Worm (Caenorhabditis elegans) whole organism, late embryonic: ENCODE data around the gene F20A1.6.
"Not testable (repeated sequence)": the region's sequence is repeated elsewhere in the genome, so short reads cannot be mapped to it uniquely, and the experiment has no call there.

Source experiments
- C08G9.2 ChIP-seq: sonication (generic microtip); optimal IDR thresholded peaks from 2 replicates; lab custom pipeline; 2016; ENCODE audit warnings: mild to moderate bottlenecking, missing genetic modification characterization, moderate library complexity, missing compliant biosample characterization
- C38D4.7 ChIP-seq: fragments of 200-800 bp; sonication (Bioruptor generic); optimal IDR thresholded peaks from 2 replicates; lab custom pipeline; 2018; ENCODE audit warnings: mild to moderate bottlenecking, missing genetic modification characterization, moderate library complexity, missing compliant biosample characterization
- F13H6.1 ChIP-seq: sonication (generic microtip); optimal IDR thresholded peaks from 2 replicates; lab custom pipeline; 2016; ENCODE audit warnings: missing genetic modification characterization, missing compliant biosample characterization
- K02D7.2 ChIP-seq: sonication (generic microtip); optimal IDR thresholded peaks from 2 replicates; lab custom pipeline; 2017; ENCODE audit warnings: mild to moderate bottlenecking, missing genetic modification characterization, missing compliant biosample characterization
- K09A11.1 ChIP-seq: sonication (generic microtip); optimal IDR thresholded peaks from 2 replicates; lab custom pipeline; 2017; ENCODE audit warnings: antibody characterized with exemption, mild to moderate bottlenecking, missing genetic modification characterization, missing compliant biosample characterization; ENCODE audit not compliant: insufficient read depth
- Y22D7AL.16 ChIP-seq: sonication (generic microtip); optimal IDR thresholded peaks from 2 replicates; lab custom pipeline; 2016; ENCODE audit warnings: missing genetic modification characterization, missing compliant biosample characterization
- ahr-1 ChIP-seq: sonication (generic microtip); optimal IDR thresholded peaks from 2 replicates; lab custom pipeline; 2016; ENCODE audit warnings: missing genetic modification characterization, missing compliant biosample characterization
- ceh-18 ChIP-seq: sonication (generic microtip); optimal IDR thresholded peaks from 2 replicates; lab custom pipeline; 2016; ENCODE audit warnings: missing genetic modification characterization, missing compliant biosample characterization
- ceh-19 ChIP-seq: fragments of 200-800 bp; sonication (Bioruptor generic); optimal IDR thresholded peaks from 2 replicates; lab custom pipeline; 2018; ENCODE audit warnings: mild to moderate bottlenecking, missing genetic modification characterization, missing compliant biosample characterization
- ceh-2 ChIP-seq: sonication (generic microtip); optimal IDR thresholded peaks from 2 replicates; lab custom pipeline; 2016; ENCODE audit warnings: missing genotype, missing genetic modification characterization, missing compliant biosample characterization
- ceh-22 ChIP-seq: sonication (generic microtip); optimal IDR thresholded peaks from 2 replicates; lab custom pipeline; 2017; ENCODE audit warnings: missing biosample characterization, missing genetic modification characterization
- ceh-31 ChIP-seq: sonication (generic microtip); optimal IDR thresholded peaks from 2 replicates; lab custom pipeline; 2016; ENCODE audit warnings: missing genetic modification characterization, missing compliant biosample characterization
- ceh-48 ChIP-seq: sonication (generic microtip); optimal IDR thresholded peaks from 2 replicates; lab custom pipeline; 2016; ENCODE audit warnings: missing genetic modification characterization, inconsistent platforms, missing compliant biosample characterization
- ceh-9 ChIP-seq: sonication (generic microtip); optimal IDR thresholded peaks from 2 replicates; lab custom pipeline; 2016; ENCODE audit warnings: mild to moderate bottlenecking, missing genetic modification characterization, inconsistent platforms, missing compliant biosample characterization
- che-1 ChIP-seq: sonication (generic microtip); optimal IDR thresholded peaks from 2 replicates; lab custom pipeline; 2016; ENCODE audit warnings: mild to moderate bottlenecking, missing genetic modification characterization, missing compliant biosample characterization
- ets-4 ChIP-seq: sonication (generic microtip); optimal IDR thresholded peaks from 2 replicates; lab custom pipeline; 2016; ENCODE audit warnings: missing genetic modification characterization, missing compliant biosample characterization
- eyg-1 ChIP-seq: sonication (generic microtip); optimal IDR thresholded peaks from 2 replicates; lab custom pipeline; 2016; ENCODE audit warnings: missing genotype, missing genetic modification characterization, missing compliant biosample characterization
- fax-1 ChIP-seq: sonication (generic microtip); optimal IDR thresholded peaks from 2 replicates; lab custom pipeline; 2016; ENCODE audit warnings: missing genotype, missing genetic modification characterization, missing compliant biosample characterization
- gmeb-2 ChIP-seq: sonication (generic microtip); optimal IDR thresholded peaks from 2 replicates; lab custom pipeline; 2016; ENCODE audit warnings: missing genetic modification characterization, inconsistent platforms, missing compliant biosample characterization
- hlh-15 ChIP-seq: sonication (generic microtip); optimal IDR thresholded peaks from 2 replicates; lab custom pipeline; 2016; ENCODE audit warnings: missing genetic modification characterization, missing compliant biosample characterization
- hlh-30 ChIP-seq: sonication (generic microtip); optimal IDR thresholded peaks from 2 replicates; lab custom pipeline; 2017; ENCODE audit warnings: antibody characterized with exemption, missing genetic modification characterization, missing compliant biosample characterization; ENCODE audit not compliant: insufficient read depth
- hlh-6 ChIP-seq: sonication (generic microtip); optimal IDR thresholded peaks from 2 replicates; lab custom pipeline; 2016; ENCODE audit warnings: missing genotype, missing genetic modification characterization, missing compliant biosample characterization
- lin-11 ChIP-seq: fragments of 200-800 bp; sonication (Bioruptor generic); optimal IDR thresholded peaks from 2 replicates; lab custom pipeline; 2018; ENCODE audit warnings: mild to moderate bottlenecking, missing genetic modification characterization, missing compliant biosample characterization
- madf-2 ChIP-seq: sonication (generic microtip); optimal IDR thresholded peaks from 2 replicates; lab custom pipeline; 2017; ENCODE audit warnings: missing genetic modification characterization, missing compliant biosample characterization
- nfya-1 ChIP-seq: sonication (generic microtip); optimal IDR thresholded peaks from 2 replicates; lab custom pipeline; 2017; ENCODE audit warnings: missing genetic modification characterization, mild to moderate bottlenecking, missing compliant biosample characterization, antibody characterized with exemption, moderate library complexity
- nhr-232 ChIP-seq: sonication (generic microtip); optimal IDR thresholded peaks from 2 replicates; lab custom pipeline; 2016; ENCODE audit warnings: missing genetic modification characterization, missing compliant biosample characterization
- npax-4 ChIP-seq: sonication (generic microtip); optimal IDR thresholded peaks from 2 replicates; lab custom pipeline; 2016; ENCODE audit warnings: missing genetic modification characterization, missing compliant biosample characterization
- odd-2 ChIP-seq: sonication (generic microtip); optimal IDR thresholded peaks from 2 replicates; lab custom pipeline; 2017; ENCODE audit warnings: antibody characterized with exemption, mild to moderate bottlenecking, missing genetic modification characterization, missing compliant biosample characterization
- pat-9 ChIP-seq: fragments of 200-800 bp; sonication (Bioruptor generic); optimal IDR thresholded peaks from 2 replicates; lab custom pipeline; 2018; ENCODE audit warnings: mild to moderate bottlenecking, missing genetic modification characterization, moderate library complexity, missing compliant biosample characterization
- pax-1 ChIP-seq: fragments of 150-350 bp; optimal IDR thresholded peaks from 2 replicates; lab custom pipeline; 2014; ENCODE audit warnings: missing biosample characterization, missing genetic modification characterization
- ref-2 ChIP-seq: sonication (generic microtip); optimal IDR thresholded peaks from 2 replicates; lab custom pipeline; 2016; ENCODE audit warnings: missing genetic modification characterization, missing compliant biosample characterization
- rnt-1 ChIP-seq: sonication (generic microtip); optimal IDR thresholded peaks from 2 replicates; lab custom pipeline; 2016; ENCODE audit warnings: missing genetic modification characterization, missing compliant biosample characterization
- sdc-2 ChIP-seq: sonication (generic microtip); optimal IDR thresholded peaks from 2 replicates; lab custom pipeline; 2016; ENCODE audit warnings: missing genotype, missing genetic modification characterization, missing compliant biosample characterization
- sox-2 ChIP-seq: fragments of 200-800 bp; sonication (Bioruptor generic); IDR thresholded peaks from 2 replicates; pipeline ENCODE4 v1.3.6; 2022; ENCODE audit warnings: missing genetic modification reagents, missing genetic modification characterization, missing compliant biosample characterization
- sox-4 ChIP-seq: sonication (generic microtip); optimal IDR thresholded peaks from 2 replicates; lab custom pipeline; 2017; ENCODE audit warnings: mild to moderate bottlenecking, missing genetic modification characterization, inconsistent platforms, missing compliant biosample characterization
- syd-9 ChIP-seq: sonication (generic microtip); optimal IDR thresholded peaks from 2 replicates; lab custom pipeline; 2016; ENCODE audit warnings: mild to moderate bottlenecking, missing genetic modification characterization, moderate library complexity, missing compliant biosample characterization
- tbx-2 ChIP-seq: sonication (generic microtip); optimal IDR thresholded peaks from 2 replicates; lab custom pipeline; 2016; ENCODE audit warnings: missing genetic modification characterization, missing compliant biosample characterization
- tbx-7 ChIP-seq: sonication (generic microtip); optimal IDR thresholded peaks from 2 replicates; lab custom pipeline; 2016; ENCODE audit warnings: missing genotype, missing genetic modification characterization, missing compliant biosample characterization
- unc-86 ChIP-seq: sonication (generic microtip); optimal IDR thresholded peaks from 2 replicates; lab custom pipeline; 2016; ENCODE audit warnings: missing genetic modification characterization, missing compliant biosample characterization
- zip-5 ChIP-seq: sonication (generic microtip); optimal IDR thresholded peaks from 2 replicates; lab custom pipeline; 2016; ENCODE audit warnings: missing genetic modification characterization, missing compliant biosample characterization
- ztf-16 ChIP-seq: sonication (generic microtip); optimal IDR thresholded peaks from 2 replicates; lab custom pipeline; 2017; ENCODE audit warnings: missing genetic modification characterization, missing compliant biosample characterization

Gene F20A1.6

ce11 chrV:7060396-7060795 lies 33.4 kb upstream of the F20A1.6 start, which contains the start of the genes Y57E12AL.6 and Y57E12AL.1 (continued):
- TF ChIP-seq pax-1 (no peak), nfya-1 (tag; lab: Kevin White, UChicago) (peak; percentile 71), C08G9.2 (tag; lab: Kevin White, UChicago) (no peak), ceh-18 (tag; lab: Kevin White, UChicago) (peak; percentile 72), odd-2 (tag; lab: Kevin White, UChicago) (peak; percentile 34), ceh-19 (GFP tag; lab: Kevin White, UChicago) (peak; percentile 48), K09A11.1 (no peak), ceh-48 (peak; percentile 64), fax-1 (tag; lab: Kevin White, UChicago) (peak; percentile 39), ets-4 (tag; lab: Kevin White, UChicago) (peak; percentile 24), eyg-1 (peak; percentile 13), sdc-2 (tag; lab: Kevin White, UChicago) (peak; percentile 62), sox-2 (GFP tag; lab: Robert Waterston, UW) (peak; percentile 18; the same call in 1 of the 2 replicates), rnt-1 (tag; lab: Kevin White, UChicago) (peak; percentile 71), npax-4 (tag; lab: Kevin White, UChicago) (peak; percentile 55), lin-11 (peak; percentile 51), Y22D7AL.16 (peak; percentile 53), ztf-16 (tag; lab: Kevin White, UChicago) (peak; percentile 64), hlh-30 (peak; percentile 88), hlh-15 (tag; lab: Kevin White, UChicago) (peak; percentile 21), che-1 (peak; percentile 51), nhr-232 (tag; lab: Kevin White, UChicago) (peak; percentile 63), zip-5 (tag; lab: Kevin White, UChicago) (peak; percentile 45)

ce11 chrV:7059350-7059749 lies 32.4 kb upstream of the F20A1.6 start, which contains the start of gene mdt-6:
mdt-6 (minus strand) TSS chrV:7059624.
- no peak for TF ChIP-seq ceh-18 (tag; lab: Kevin White, UChicago)
- TF ChIP-seq madf-2 (tag; lab: Kevin White, UChicago): no peak
- TF ChIP-seq K02D7.2: no peak
- TF ChIP-seq odd-2 (tag; lab: Kevin White, UChicago): no peak
- TF ChIP-seq C38D4.7 (GFP tag; lab: Kevin White, UChicago): no peak
- TF ChIP-seq nhr-232 (tag; lab: Kevin White, UChicago): no peak
- no peak for TF ChIP-seq gmeb-2 (tag; lab: Kevin White, UChicago)
- TF ChIP-seq tbx-7 (tag; lab: Kevin White, UChicago): no peak
- TF ChIP-seq syd-9: no peak
- TF ChIP-seq unc-86 (tag; lab: Kevin White, UChicago): no peak
- no peak for TF ChIP-seq hlh-6 (tag; lab: Kevin White, UChicago)
- no peak for TF ChIP-seq tbx-2 (tag; lab: Kevin White, UChicago)
- TF ChIP-seq fax-1 (tag; lab: Kevin White, UChicago): no peak
- TF ChIP-seq F13H6.1: no peak
- TF ChIP-seq ref-2 (tag; lab: Kevin White, UChicago): no peak
- TF ChIP-seq zip-5 (tag; lab: Kevin White, UChicago): no peak

ce11 chrV:7057795-7058194 lies 30.8 kb upstream of the F20A1.6 start, which contains the start of gene Y57E12AL.2:
Y57E12AL.2 (plus strand) TSS chrV:7058095.
- TF ChIP-seq sox-4, ceh-22, ref-2 (tag; lab: Kevin White, UChicago): not testable (repeated sequence)

- TF ChIP-seq ztf-16 (tag; lab: Kevin White, UChicago) (no peak), pat-9 (tag; lab: Kevin White, UChicago) (no peak), ceh-2 (tag; lab: Kevin White, UChicago) (no peak), ahr-1 (tag; lab: Kevin White, UChicago) (no peak), che-1 (no peak), pax-1 (no peak), tbx-7 (tag; lab: Kevin White, UChicago) (no peak), fax-1 (tag; lab: Kevin White, UChicago) (no peak), ceh-31 (tag; lab: Kevin White, UChicago) (no peak), gmeb-2 (tag; lab: Kevin White, UChicago) (no peak), ceh-19 (GFP tag; lab: Kevin White, UChicago) (no peak), ceh-9 (no peak), rnt-1 (tag; lab: Kevin White, UChicago) (no peak)
These were observed 27.6 kb upstream of the F20A1.6 start, which contains the start of gene spig-8 for ce11 chrV:7054598-7054997. spig-8 (plus strand) TSS chrV:7054898.
